Fruit fly (Drosophila melanogaster) Kc167 (cell line): ENCODE measurements around the gene alrm.

Source experiments
- Myc ChIP-seq: fragments of >200 bp; optimal IDR thresholded peaks from 2 replicates; lab custom pipeline; 2017; ENCODE audit warnings: missing external identifiers
- Sin3A ChIP-seq: fragments of >200 bp; optimal IDR thresholded peaks from 2 replicates; lab custom pipeline; 2018; ENCODE audit warnings: missing external identifiers
- h ChIP-seq: fragments of >200 bp; optimal IDR thresholded peaks from 3 replicates; lab custom pipeline; 2018; ENCODE audit warnings: missing external identifiers
- insv ChIP-seq: fragments of >200 bp; optimal IDR thresholded peaks from 3 replicates; lab custom pipeline; 2018; ENCODE audit warnings: missing external identifiers
- psq ChIP-seq: fragments of >200 bp; optimal IDR thresholded peaks from 2 replicates; lab custom pipeline; 2017; ENCODE audit warnings: missing external identifiers
- ttk ChIP-seq: sonication (Bioruptor generic); optimal IDR thresholded peaks from 2 replicates; lab custom pipeline; 2017; ENCODE audit warnings: missing external identifiers

dm6 chr3R:25383400-25383799 is 819 bp upstream of the alrm start, which contains the start of gene CG31437:
- no peak for TF ChIP-seq psq (lab: Kevin White, UChicago)
- no peak for TF ChIP-seq insv (lab: Kevin White, UChicago)
- TF ChIP-seq Sin3A (lab: Kevin White, UChicago) = no peak
- no peak for TF ChIP-seq ttk (lab: Kevin White, UChicago)
- TF ChIP-seq h (lab: Kevin White, UChicago) = no peak
- TF ChIP-seq Myc (lab: Kevin White, UChicago) = no peak
